Worm (Caenorhabditis elegans): Measurements from ENCODE around the gene srw-72.
"Not testable (repeated sequence)": the region's sequence is repeated elsewhere in the genome, so short reads cannot be mapped to it uniquely, and the experiment has no call there.

ce11 chrV:17456197-17456596 is 10.7 kb upstream of the srw-72 start, which contains the start of gene srh-203:
- TF ChIP-seq ceh-83 (GFP tag; optimal IDR thresholded peaks at IDR 0.05); unc-62 (GFP tag; optimal IDR thresholded peaks at IDR 0.05); lsy-2 (tag; optimal IDR thresholded peaks at IDR 0.05); nhr-28 (tag; optimal IDR thresholded peaks at IDR 0.05); snpc-4 (tag; optimal IDR thresholded peaks at IDR 0.05); pha-4 (tag; optimal IDR thresholded peaks at IDR 0.05); ces-1 (GFP tag; optimal IDR thresholded peaks at IDR 0.05): not testable (repeated sequence)
